Fruit fly (Drosophila melanogaster) whole organism, embryonic: ENCODE data around the gene Neurochondrin.
A peak's percentile ranks its signal among the peaks of the same experiment; 100 is the strongest.

Experiments
- Atf-2 ChIP-seq: fragments of 200-800 bp; sonication (Bioruptor generic); optimal IDR thresholded peaks from 2 replicates; lab custom pipeline; 2016; ENCODE audit warnings: missing biosample characterization, missing genetic modification characterization
- B-H2 ChIP-seq: fragments of 200-800 bp; sonication (Bioruptor generic); optimal IDR thresholded peaks from 2 replicates; lab custom pipeline; 2018; ENCODE audit warnings: missing biosample characterization, mild to moderate bottlenecking, missing genetic modification characterization
- Bgb ChIP-seq: fragments of 200-800 bp; sonication (Bioruptor generic); IDR thresholded peaks from 2 replicates; pipeline ENCODE4 v1.3.6; 2022; ENCODE audit warnings: missing biosample characterization, missing genetic modification characterization; ENCODE audit not compliant: partially characterized antibody
- CG10366 ChIP-seq: fragments of 200-800 bp; sonication (Bioruptor generic); IDR thresholded peaks from 2 replicates; pipeline ENCODE4 v1.3.6; 2022; ENCODE audit warnings: missing biosample characterization, missing genetic modification characterization
- CG10462 ChIP-seq: fragments of 200-800 bp; sonication (Bioruptor generic); optimal IDR thresholded peaks from 2 replicates; lab custom pipeline; 2016; ENCODE audit warnings: missing biosample characterization, missing genetic modification characterization
- CG11723 ChIP-seq: fragments of 200-800 bp; sonication (Bioruptor generic); optimal IDR thresholded peaks from 2 replicates; lab custom pipeline; 2017; ENCODE audit warnings: missing biosample characterization, mild to moderate bottlenecking, missing genetic modification characterization
- CG1233 ChIP-seq: fragments of 200-800 bp; sonication (Bioruptor generic); optimal IDR thresholded peaks from 4 replicates; lab custom pipeline; 2018; ENCODE audit warnings: missing biosample characterization, mild to moderate bottlenecking, missing genetic modification characterization
- CG12744 ChIP-seq: fragments of 200-800 bp; sonication (Bioruptor generic); optimal IDR thresholded peaks from 2 replicates; lab custom pipeline; 2016; ENCODE audit warnings: missing biosample characterization, missing genetic modification characterization
- CG14050 ChIP-seq: fragments of 200-800 bp; sonication (Bioruptor generic); IDR thresholded peaks from 3 replicates; pipeline ENCODE4 v1.3.6; 2022; ENCODE audit warnings: missing biosample characterization, missing genetic modification characterization
- CG16779 ChIP-seq: fragments of 200-800 bp; sonication (Bioruptor generic); IDR thresholded peaks from 2 replicates; pipeline ENCODE4 v1.3.6; 2022; ENCODE audit warnings: missing biosample characterization, missing genetic modification characterization
- CG17912 ChIP-seq: fragments of 200-800 bp; sonication (Bioruptor generic); optimal IDR thresholded peaks from 2 replicates; lab custom pipeline; 2018; ENCODE audit warnings: missing biosample characterization, mild to moderate bottlenecking, missing genetic modification characterization
- CG2116 ChIP-seq: fragments of 200-800 bp; sonication (Bioruptor generic); optimal IDR thresholded peaks from 3 replicates; lab custom pipeline; 2018; ENCODE audit warnings: missing biosample characterization, mild to moderate bottlenecking, missing genetic modification characterization
- CG2199 ChIP-seq: fragments of 200-800 bp; sonication (Bioruptor generic); IDR thresholded peaks from 3 replicates; pipeline ENCODE4 v1.3.6; 2022; ENCODE audit warnings: missing biosample characterization, missing genetic modification characterization
- CG2678 ChIP-seq: fragments of 200-800 bp; sonication (Bioruptor generic); optimal IDR thresholded peaks from 3 replicates; lab custom pipeline; 2019; ENCODE audit warnings: missing biosample characterization, mild to moderate bottlenecking, missing genetic modification characterization, moderate library complexity
- CG30020 ChIP-seq: fragments of 200-800 bp; optimal IDR thresholded peaks from 2 replicates; lab custom pipeline; 2019; ENCODE audit warnings: missing biosample characterization, mild to moderate bottlenecking, missing genetic modification characterization, moderate library complexity
- CG3065 ChIP-seq: fragments of 200-800 bp; sonication (Bioruptor generic); optimal IDR thresholded peaks from 2 replicates; lab custom pipeline; 2016; ENCODE audit warnings: missing biosample characterization, missing genetic modification characterization
- CG31224 ChIP-seq: fragments of 200-800 bp; sonication (Bioruptor generic); IDR thresholded peaks from 2 replicates; pipeline ENCODE4 v1.3.6; 2022; ENCODE audit warnings: missing biosample characterization, missing genetic modification characterization
- CG31441 ChIP-seq: fragments of 200-800 bp; sonication (Bioruptor generic); IDR thresholded peaks from 2 replicates; pipeline ENCODE4 v1.3.6; 2022; ENCODE audit warnings: missing biosample characterization, missing genetic modification characterization
- CG3163 ChIP-seq: fragments of 200-800 bp; sonication (Bioruptor generic); optimal IDR thresholded peaks from 3 replicates; lab custom pipeline; 2016; ENCODE audit warnings: missing biosample characterization, missing genetic modification characterization
- CG34422 ChIP-seq: fragments of 200-800 bp; sonication (Bioruptor generic); IDR thresholded peaks from 3 replicates; pipeline ENCODE4 v1.3.6; 2022; ENCODE audit warnings: missing biosample characterization, missing genetic modification characterization
- CG3995 ChIP-seq: fragments of 200-800 bp; sonication (Bioruptor generic); optimal IDR thresholded peaks from 3 replicates; lab custom pipeline; 2016; ENCODE audit warnings: missing biosample characterization, missing genetic modification characterization
- CG4360 ChIP-seq: fragments of 200-800 bp; sonication (Bioruptor generic); IDR thresholded peaks from 2 replicates; pipeline ENCODE4 v1.3.6; 2022; ENCODE audit warnings: missing biosample characterization, missing genetic modification characterization
- CG43689 ChIP-seq: fragments of 200-800 bp; sonication (Bioruptor generic); IDR thresholded peaks from 2 replicates; pipeline ENCODE4 v1.3.6; 2022; ENCODE audit warnings: missing biosample characterization, missing genetic modification characterization
- CG4854 ChIP-seq: fragments of 200-800 bp; sonication (Bioruptor generic); optimal IDR thresholded peaks from 2 replicates; lab custom pipeline; 2016; ENCODE audit warnings: missing biosample characterization, missing genetic modification characterization, inconsistent platforms
- CG5245 ChIP-seq: fragments of 200-800 bp; sonication (Bioruptor generic); optimal IDR thresholded peaks from 3 replicates; lab custom pipeline; 2016; ENCODE audit warnings: missing biosample characterization, missing genetic modification characterization
- CG6254 ChIP-seq: fragments of 200-800 bp; sonication (Bioruptor generic); optimal IDR thresholded peaks from 3 replicates; lab custom pipeline; 2017; ENCODE audit warnings: mild to moderate bottlenecking, missing biosample characterization, missing genetic modification reagents, missing genetic modification characterization
- CG7372 ChIP-seq: fragments of 200-800 bp; sonication (Bioruptor generic); IDR thresholded peaks from 2 replicates; pipeline ENCODE4 v1.3.6; 2022; ENCODE audit warnings: missing biosample characterization, missing genetic modification characterization
- CG7963 ChIP-seq: fragments of 200-800 bp; sonication (Bioruptor generic); IDR thresholded peaks from 3 replicates; pipeline ENCODE4 v1.3.6; 2022; ENCODE audit warnings: missing biosample characterization, missing genetic modification characterization; ENCODE audit not compliant: partially characterized antibody
- CkIIα-i1 ChIP-seq: fragments of 200-800 bp; sonication (Bioruptor generic); IDR thresholded peaks from 2 replicates; pipeline ENCODE4 v1.3.6; 2022; ENCODE audit warnings: missing biosample characterization, missing genetic modification characterization
- CrebB ChIP-seq: fragments of 200-800 bp; sonication (Bioruptor generic); optimal IDR thresholded peaks from 3 replicates; lab custom pipeline; 2018; ENCODE audit warnings: missing biosample characterization, mild to moderate bottlenecking, missing genetic modification characterization
- Fer1 ChIP-seq: fragments of 200-800 bp; sonication (Bioruptor generic); optimal IDR thresholded peaks from 2 replicates; lab custom pipeline; 2017; ENCODE audit warnings: missing biosample characterization, mild to moderate bottlenecking, missing genetic modification characterization
- Fer2 ChIP-seq: fragments of 200-800 bp; sonication (Bioruptor generic); optimal IDR thresholded peaks from 2 replicates; lab custom pipeline; 2018; ENCODE audit warnings: missing biosample characterization, mild to moderate bottlenecking, missing genetic modification characterization, moderate library complexity
- Hmx ChIP-seq: fragments of 200-800 bp; sonication (Bioruptor generic); optimal IDR thresholded peaks from 2 replicates; lab custom pipeline; 2016; ENCODE audit warnings: missing biosample characterization, missing genetic modification characterization
- MESR4 ChIP-seq: fragments of 200-800 bp; sonication (Bioruptor generic); optimal IDR thresholded peaks from 2 replicates; lab custom pipeline; 2018; ENCODE audit warnings: missing biosample characterization, mild to moderate bottlenecking, missing genetic modification characterization, moderate library complexity
- Oli ChIP-seq: fragments of 200-800 bp; sonication (Bioruptor generic); optimal IDR thresholded peaks from 2 replicates; lab custom pipeline; 2018; ENCODE audit warnings: missing biosample characterization, mild to moderate bottlenecking, missing genetic modification characterization, moderate library complexity
- Optix ChIP-seq: fragments of 200-800 bp; sonication (Bioruptor generic); IDR thresholded peaks from 3 replicates; pipeline ENCODE4 v1.3.6; 2022; ENCODE audit warnings: missing biosample characterization, missing genetic modification characterization
- Sox102F ChIP-seq: fragments of 200-800 bp; sonication (Bioruptor generic); optimal IDR thresholded peaks from 2 replicates; lab custom pipeline; 2018; ENCODE audit warnings: missing biosample characterization, mild to moderate bottlenecking, missing genetic modification characterization, moderate library complexity
- Xrp1 ChIP-seq: fragments of 200-800 bp; sonication (Bioruptor generic); IDR thresholded peaks from 2 replicates; pipeline ENCODE4 v1.3.6; 2022; ENCODE audit warnings: missing biosample characterization, missing genetic modification characterization
- al ChIP-seq: fragments of 200-800 bp; sonication (Bioruptor generic); IDR thresholded peaks from 2 replicates; pipeline ENCODE4 v1.3.6; 2022; ENCODE audit warnings: missing biosample characterization, missing genetic modification characterization
- aop ChIP-seq: fragments of 200-800 bp; sonication (Bioruptor generic); IDR thresholded peaks from 2 replicates; pipeline ENCODE4 v1.3.6; 2022; ENCODE audit warnings: missing biosample characterization, missing genetic modification characterization
- bbx ChIP-seq: fragments of 200-800 bp; sonication (Bioruptor generic); IDR thresholded peaks from 2 replicates; pipeline ENCODE4 v1.3.6; 2022; ENCODE audit warnings: missing biosample characterization, missing genetic modification characterization; ENCODE audit not compliant: partially characterized antibody
- crol ChIP-seq: fragments of 200-800 bp; sonication (Bioruptor generic); IDR thresholded peaks from 2 replicates; pipeline ENCODE4 v1.3.6; 2022; ENCODE audit warnings: missing biosample characterization, missing genetic modification characterization
- dan ChIP-seq: fragments of 200-800 bp; sonication (Bioruptor generic); IDR thresholded peaks from 2 replicates; pipeline ENCODE4 v1.3.6; 2022; ENCODE audit warnings: missing biosample characterization, missing genetic modification characterization
- her ChIP-seq: fragments of 200-800 bp; sonication (Bioruptor generic); optimal IDR thresholded peaks from 2 replicates; lab custom pipeline; 2016; ENCODE audit warnings: missing biosample characterization, missing genetic modification characterization
- inv ChIP-seq: fragments of 200-800 bp; sonication (Bioruptor generic); IDR thresholded peaks from 2 replicates; pipeline ENCODE4 v1.3.6; 2022; ENCODE audit warnings: missing biosample characterization, missing genetic modification characterization; ENCODE audit not compliant: partially characterized antibody
- knrl ChIP-seq: fragments of 200-800 bp; sonication (Bioruptor generic); IDR thresholded peaks from 3 replicates; pipeline ENCODE4 v1.3.6; 2022; ENCODE audit warnings: missing biosample characterization, missing genetic modification characterization; ENCODE audit not compliant: partially characterized antibody
- oc ChIP-seq: fragments of 200-800 bp; sonication (Bioruptor generic); optimal IDR thresholded peaks from 2 replicates; lab custom pipeline; 2018; ENCODE audit warnings: missing biosample characterization, mild to moderate bottlenecking, missing genetic modification characterization, moderate library complexity
- peb ChIP-seq: fragments of 200-800 bp; sonication (Bioruptor generic); IDR thresholded peaks from 2 replicates; pipeline ENCODE4 v1.3.6; 2022; ENCODE audit warnings: missing biosample characterization, missing genetic modification characterization
- repo ChIP-seq: fragments of 200-800 bp; sonication (Bioruptor generic); optimal IDR thresholded peaks from 2 replicates; lab custom pipeline; 2016; ENCODE audit warnings: missing biosample characterization, missing genetic modification characterization
- scrt ChIP-seq: fragments of 200-800 bp; sonication (Bioruptor generic); optimal IDR thresholded peaks from 2 replicates; lab custom pipeline; 2018; ENCODE audit warnings: missing biosample characterization, mild to moderate bottlenecking, missing genetic modification characterization, moderate library complexity
- toy ChIP-seq: fragments of 200-800 bp; sonication (Bioruptor generic); IDR thresholded peaks from 2 replicates; pipeline ENCODE4 v1.3.6; 2022; ENCODE audit warnings: missing biosample characterization, missing genetic modification characterization
- trh ChIP-seq: fragments of 200-800 bp; sonication (Bioruptor generic); optimal IDR thresholded peaks from 2 replicates; lab custom pipeline; 2016; ENCODE audit warnings: missing biosample characterization, missing genetic modification characterization

Neurochondrin gene

dm6 chr3R:6457055-6457391, 11.2 kb upstream of the Neurochondrin start, which contains the start of gene Zif (continued):
- TF ChIP-seq Xrp1 (GFP tag; lab: Robert Waterston, UW) (peak; percentile 58), knrl (GFP tag; lab: Robert Waterston, UW) (no peak), CG34422 (GFP tag; lab: Robert Waterston, UW) (peak; percentile 39; the same call in 1 of the 3 replicates), peb (GFP tag; lab: Robert Waterston, UW) (no peak), Bgb (GFP tag; lab: Robert Waterston, UW) (no peak), CG2678 (tag; lab: Kevin White, UChicago) (no peak), CG3163 (GFP tag; lab: Kevin White, UChicago) (peak; percentile 21), CG43689 (GFP tag; lab: Robert Waterston, UW) (no peak), CG10366 (GFP tag; lab: Robert Waterston, UW) (peak; percentile 43), CG5245 (GFP tag; lab: Kevin White, UChicago) (peak; percentile 38), CG4360 (GFP tag; lab: Robert Waterston, UW) (no peak), CG7963 (no peak), CG16779 (GFP tag; lab: Robert Waterston, UW) (peak; percentile 61; the same call in 1 of the 2 replicates), Fer2 (no peak), Oli (tag; lab: Kevin White, UChicago) (no peak), CG17912 (GFP tag; lab: Kevin White, UChicago) (no peak), dan (GFP tag; lab: Robert Waterston, UW) (no peak), CG31441 (GFP tag; lab: Robert Waterston, UW) (no peak), bbx (GFP tag; lab: Robert Waterston, UW) (no peak), CG11723 (no peak), CkIIα-i1 (GFP tag; lab: Robert Waterston, UW) (no peak), CG30020 (tag; lab: Kevin White, UChicago) (peak; percentile 28), MESR4 (GFP tag; lab: Kevin White, UChicago) (peak; percentile 86), CG12744 (no peak), crol (no peak), CG6254 (GFP tag; lab: Kevin White, UChicago) (no peak), CG1233 (no peak), aop (GFP tag; lab: Robert Waterston, UW) (no peak), CG14050 (GFP tag; lab: Robert Waterston, UW) (peak; percentile 27; the same call in 1 of the 3 replicates), her (peak; percentile 41), Atf-2 (GFP tag; lab: Kevin White, UChicago) (no peak), CG31224 (GFP tag; lab: Robert Waterston, UW) (no peak), CG3065 (GFP tag; lab: Kevin White, UChicago) (no peak), Fer1 (peak; percentile 39), CG3995 (GFP tag; lab: Kevin White, UChicago) (peak; percentile 14), repo (GFP tag; lab: Kevin White, UChicago) (peak; percentile 29), al (GFP tag; lab: Robert Waterston, UW) (peak; percentile 35; the same call in 1 of the 2 replicates), Hmx (GFP tag; lab: Kevin White, UChicago) (no peak), CG2199 (GFP tag; lab: Robert Waterston, UW) (no peak), CG7372 (GFP tag; lab: Robert Waterston, UW) (no peak), CG4854 (GFP tag; lab: Kevin White, UChicago) (no peak), B-H2 (GFP tag; lab: Kevin White, UChicago) (peak; percentile 41), scrt (GFP tag; lab: Kevin White, UChicago) (no peak), Optix (GFP tag; lab: Robert Waterston, UW) (no peak), inv (GFP tag; lab: Robert Waterston, UW) (no peak), oc (tag; lab: Kevin White, UChicago) (no peak), trh (GFP tag; lab: Kevin White, UChicago) (no peak), CrebB (tag; lab: Kevin White, UChicago) (peak; percentile 7), CG10462 (GFP tag; lab: Kevin White, UChicago) (no peak), CG2116 (GFP tag; lab: Kevin White, UChicago) (no peak), toy (GFP tag; lab: Robert Waterston, UW) (no peak), Sox102F (GFP tag; lab: Kevin White, UChicago) (no peak)
